Worm (Caenorhabditis elegans): Measurements from ENCODE around the gene memb-1.

DNA sequence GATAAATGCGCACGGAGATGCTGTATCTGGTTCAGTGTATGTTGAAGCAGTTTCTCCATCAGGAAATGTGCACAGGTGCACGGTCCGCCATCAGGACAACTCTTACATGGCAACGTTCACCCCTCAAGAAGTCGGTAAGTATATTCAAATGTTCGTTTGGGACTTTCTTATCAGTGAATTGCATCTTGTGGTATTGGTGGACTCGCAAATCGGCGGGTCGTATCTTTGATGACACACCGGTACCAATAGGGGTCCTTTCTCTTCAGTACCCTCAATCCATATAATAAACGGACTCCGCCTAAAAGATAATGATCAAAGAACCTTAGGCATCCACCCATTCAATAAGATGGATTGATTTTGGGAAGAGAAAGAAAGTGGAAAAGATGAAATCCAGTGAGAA lies 35.4 kb downstream of the memb-1 start:
- TF ChIP-seq flh-1 (GFP tag; optimal IDR thresholded peaks at IDR 0.05) (no peak), nhr-237 (tag; optimal IDR thresholded peaks at IDR 0.05) (no peak), nhr-76 (tag; optimal IDR thresholded peaks at IDR 0.05) (no peak), snpc-4 (tag; optimal IDR thresholded peaks at IDR 0.05) (no peak), unc-39 (tag; optimal IDR thresholded peaks at IDR 0.05) (no peak), pha-4 (tag; optimal IDR thresholded peaks at IDR 0.05) (no peak), tbx-8 (GFP tag; optimal IDR thresholded peaks at IDR 0.05) (no peak), lin-13 (tag; optimal IDR thresholded peaks at IDR 0.05) (no peak), blmp-1 (tag; optimal IDR thresholded peaks at IDR 0.05) (no peak), sptf-1 (tag; optimal IDR thresholded peaks at IDR 0.05) (no peak), ztf-11 (tag; optimal IDR thresholded peaks at IDR 0.05) (no peak)
